Fruit fly (Drosophila melanogaster) whole organism, embryonic: ENCODE data around the gene CG10055.

Source experiments
- B-H2 ChIP-seq: fragments of 200-800 bp; sonication (Bioruptor generic); optimal IDR thresholded peaks from 2 replicates; lab custom pipeline; 2018; ENCODE audit warnings: missing biosample characterization, mild to moderate bottlenecking, missing genetic modification characterization
- CG1024 ChIP-seq: fragments of 200-800 bp; sonication (Bioruptor generic); IDR thresholded peaks from 2 replicates; pipeline ENCODE4 v1.3.6; 2022; ENCODE audit warnings: missing biosample characterization, missing genetic modification characterization
- CG11695 ChIP-seq: fragments of 200-800 bp; sonication (Bioruptor generic); IDR thresholded peaks from 3 replicates; pipeline ENCODE4 v1.3.6; 2022; ENCODE audit warnings: missing biosample characterization, missing genetic modification characterization
- CG12769 ChIP-seq: fragments of 200-800 bp; sonication (Bioruptor generic); optimal IDR thresholded peaks from 2 replicates; lab custom pipeline; 2019; ENCODE audit warnings: missing biosample characterization, mild to moderate bottlenecking, missing genetic modification characterization, moderate library complexity
- CG13287 ChIP-seq: fragments of 200-800 bp; sonication (Bioruptor generic); IDR thresholded peaks from 2 replicates; pipeline ENCODE4 v1.3.6; 2022; ENCODE audit warnings: missing biosample characterization, missing genetic modification characterization; ENCODE audit not compliant: partially characterized antibody
- CG13296 ChIP-seq: fragments of 200-800 bp; sonication (Bioruptor generic); optimal IDR thresholded peaks from 3 replicates; lab custom pipeline; 2018; ENCODE audit warnings: missing biosample characterization, mild to moderate bottlenecking, missing genetic modification characterization
- CG15073 ChIP-seq: fragments of 200-800 bp; sonication (Bioruptor generic); optimal IDR thresholded peaks from 2 replicates; lab custom pipeline; 2016; ENCODE audit warnings: missing biosample characterization, missing genetic modification characterization
- CG15514 ChIP-seq: fragments of 200-800 bp; sonication (Bioruptor generic); optimal IDR thresholded peaks from 3 replicates; lab custom pipeline; 2017; ENCODE audit warnings: missing biosample characterization, missing genetic modification characterization, mild to moderate bottlenecking, moderate library complexity, missing genetic modification reagents
- CG16863 ChIP-seq: fragments of 200-800 bp; sonication (Bioruptor generic); optimal IDR thresholded peaks from 3 replicates; lab custom pipeline; 2016; ENCODE audit warnings: missing biosample characterization, missing genetic modification characterization
- CG17328 ChIP-seq: fragments of 200-800 bp; sonication (Bioruptor generic); IDR thresholded peaks from 2 replicates; pipeline ENCODE4 v1.3.6; 2022; ENCODE audit warnings: missing biosample characterization, missing genetic modification characterization
- CG2129 ChIP-seq: fragments of 200-800 bp; sonication (Bioruptor generic); IDR thresholded peaks from 2 replicates; pipeline ENCODE4 v1.3.6; 2022; ENCODE audit warnings: missing biosample characterization, missing genetic modification characterization; ENCODE audit not compliant: partially characterized antibody
- CG2678 ChIP-seq: fragments of 200-800 bp; sonication (Bioruptor generic); optimal IDR thresholded peaks from 3 replicates; lab custom pipeline; 2019; ENCODE audit warnings: missing biosample characterization, mild to moderate bottlenecking, missing genetic modification characterization, moderate library complexity
- CG2875 ChIP-seq: fragments of 200-800 bp; sonication (Bioruptor generic); optimal IDR thresholded peaks from 2 replicates; lab custom pipeline; 2017; ENCODE audit warnings: missing biosample characterization, mild to moderate bottlenecking, missing genetic modification characterization, missing genetic modification reagents
- CG3281 ChIP-seq: fragments of 200-800 bp; sonication (Bioruptor generic); optimal IDR thresholded peaks from 3 replicates; lab custom pipeline; 2017; ENCODE audit warnings: missing biosample characterization, mild to moderate bottlenecking, missing genetic modification characterization
- CG33557 ChIP-seq: fragments of 200-800 bp; sonication (Bioruptor generic); optimal IDR thresholded peaks from 2 replicates; lab custom pipeline; 2019; ENCODE audit warnings: missing biosample characterization, mild to moderate bottlenecking, missing genetic modification characterization, moderate library complexity
- CG3726 ChIP-seq: fragments of 200-800 bp; sonication (Bioruptor generic); IDR thresholded peaks from 3 replicates; pipeline ENCODE4, ENCODE4 v1.3.6; 2022; ENCODE audit warnings: missing biosample characterization, missing genetic modification characterization
- CG4730 ChIP-seq: fragments of 200-800 bp; sonication (Bioruptor generic); IDR thresholded peaks from 2 replicates; pipeline ENCODE4 v1.3.6; 2022; ENCODE audit warnings: missing biosample characterization, missing genetic modification characterization
- CG6654 ChIP-seq: fragments of 200-800 bp; sonication (Bioruptor generic); optimal IDR thresholded peaks from 2 replicates; lab custom pipeline; 2017; ENCODE audit warnings: missing biosample characterization, mild to moderate bottlenecking, missing genetic modification characterization
- CG6791 ChIP-seq: fragments of 200-800 bp; sonication (Bioruptor generic); IDR thresholded peaks from 3 replicates; pipeline ENCODE4 v1.3.6; 2022; ENCODE audit warnings: missing biosample characterization, missing genetic modification characterization; ENCODE audit not compliant: partially characterized antibody
- CG9727 ChIP-seq: fragments of 200-800 bp; sonication (Bioruptor generic); optimal IDR thresholded peaks from 3 replicates; lab custom pipeline; 2017; ENCODE audit warnings: missing biosample characterization, mild to moderate bottlenecking, missing genetic modification characterization
- CG9817 ChIP-seq: fragments of 200-800 bp; sonication (Bioruptor generic); optimal IDR thresholded peaks from 2 replicates; lab custom pipeline; 2018; ENCODE audit warnings: missing biosample characterization, mild to moderate bottlenecking, missing genetic modification characterization, moderate library complexity
- CG9932 ChIP-seq: fragments of 200-800 bp; sonication (Bioruptor generic); IDR thresholded peaks from 2 replicates; pipeline ENCODE4 v1.3.6; 2022; ENCODE audit warnings: missing biosample characterization, missing genetic modification characterization
- CrebB ChIP-seq: fragments of 200-800 bp; sonication (Bioruptor generic); optimal IDR thresholded peaks from 3 replicates; lab custom pipeline; 2018; ENCODE audit warnings: missing biosample characterization, mild to moderate bottlenecking, missing genetic modification characterization
- D19A ChIP-seq: fragments of 200-800 bp; optimal IDR thresholded peaks from 3 replicates; lab custom pipeline; 2019; ENCODE audit warnings: missing biosample characterization, mild to moderate bottlenecking, missing genetic modification characterization, moderate library complexity
- Dip2 ChIP-seq: fragments of 200-800 bp; sonication (Bioruptor generic); IDR thresholded peaks from 2 replicates; pipeline ENCODE4 v1.3.6; 2022; ENCODE audit warnings: missing biosample characterization, missing genetic modification characterization
- Fer3 ChIP-seq: fragments of 200-800 bp; sonication (Bioruptor generic); optimal IDR thresholded peaks from 2 replicates; lab custom pipeline; 2018; ENCODE audit warnings: missing biosample characterization, mild to moderate bottlenecking, missing genetic modification characterization, moderate library complexity
- GATAe ChIP-seq: fragments of 200-800 bp; sonication (Bioruptor generic); conservative IDR thresholded peaks from 2 replicates; pipeline ENCODE4 v1.3.6; 2022; ENCODE audit warnings: missing biosample characterization, missing genetic modification characterization
- Jarid2 ChIP-seq: fragments of 200-800 bp; sonication (Bioruptor generic); optimal IDR thresholded peaks from 3 replicates; lab custom pipeline; 2017; ENCODE audit warnings: mild to moderate bottlenecking, missing biosample characterization, missing genetic modification reagents, missing genetic modification characterization
- Meics ChIP-seq: fragments of 200-800 bp; sonication (Bioruptor generic); optimal IDR thresholded peaks from 2 replicates; lab custom pipeline; 2017; ENCODE audit warnings: missing biosample characterization, mild to moderate bottlenecking, missing genetic modification characterization
- Myb ChIP-seq: fragments of 200-800 bp; sonication (Bioruptor generic); optimal IDR thresholded peaks from 2 replicates; lab custom pipeline; 2016; ENCODE audit warnings: missing biosample characterization, missing genetic modification characterization
- Rfx ChIP-seq: fragments of 200-800 bp; sonication (Bioruptor generic); IDR thresholded peaks from 2 replicates; pipeline ENCODE4 v1.3.6; 2022; ENCODE audit warnings: missing biosample characterization, missing genetic modification characterization
- Taf1 ChIP-seq: fragments of 200-800 bp; sonication (Bioruptor generic); IDR thresholded peaks from 2 replicates; pipeline ENCODE4 v1.3.6; 2022; ENCODE audit warnings: missing biosample characterization, missing genetic modification characterization
- Tbp ChIP-seq: fragments of >200 bp; optimal IDR thresholded peaks from 2 replicates; lab custom pipeline; 2018; ENCODE audit warnings: missing biosample characterization, missing genetic modification characterization
- abd-A ChIP-seq: fragments of 200-800 bp; sonication (Bioruptor generic); optimal IDR thresholded peaks from 3 replicates; lab custom pipeline; 2019; ENCODE audit warnings: missing biosample characterization, mild to moderate bottlenecking, missing genetic modification characterization, moderate library complexity
- bbx ChIP-seq: fragments of 200-800 bp; sonication (Bioruptor generic); IDR thresholded peaks from 2 replicates; pipeline ENCODE4 v1.3.6; 2022; ENCODE audit warnings: missing biosample characterization, missing genetic modification characterization; ENCODE audit not compliant: partially characterized antibody
- caup ChIP-seq: fragments of 200-800 bp; sonication (Bioruptor generic); optimal IDR thresholded peaks from 3 replicates; lab custom pipeline; 2017; ENCODE audit warnings: missing biosample characterization, mild to moderate bottlenecking, missing genetic modification characterization, moderate library complexity; ENCODE audit not compliant: severe bottlenecking
- cwo ChIP-seq: fragments of 200-800 bp; sonication (Bioruptor generic); optimal IDR thresholded peaks from 3 replicates; lab custom pipeline; 2017; ENCODE audit warnings: missing biosample characterization, missing genetic modification characterization, mild to moderate bottlenecking, moderate library complexity, missing genetic modification reagents
- dmrt99B ChIP-seq: fragments of 200-800 bp; sonication (Bioruptor generic); optimal IDR thresholded peaks from 2 replicates; lab custom pipeline; 2018; ENCODE audit warnings: missing biosample characterization, mild to moderate bottlenecking, missing genetic modification characterization, moderate library complexity
- fd3F ChIP-seq: fragments of 200-800 bp; sonication (Bioruptor generic); optimal IDR thresholded peaks from 2 replicates; lab custom pipeline; 2018; ENCODE audit warnings: missing biosample characterization, mild to moderate bottlenecking, missing genetic modification characterization, moderate library complexity
- fru ChIP-seq: fragments of >200 bp; optimal IDR thresholded peaks from 2 replicates; lab custom pipeline; 2017
- gsb ChIP-seq: fragments of 200-800 bp; sonication (Bioruptor generic); IDR thresholded peaks from 2 replicates; pipeline ENCODE4 v1.3.6; 2022; ENCODE audit warnings: missing biosample characterization, missing genetic modification characterization
- lab ChIP-seq: fragments of 200-800 bp; sonication (Bioruptor generic); optimal IDR thresholded peaks from 3 replicates; lab custom pipeline; 2017; ENCODE audit warnings: missing biosample characterization, missing genetic modification characterization, mild to moderate bottlenecking, moderate library complexity, missing genetic modification reagents
- mirr ChIP-seq: fragments of 200-800 bp; sonication (Bioruptor generic); optimal IDR thresholded peaks from 3 replicates; lab custom pipeline; 2018; ENCODE audit warnings: missing biosample characterization, mild to moderate bottlenecking, missing genetic modification characterization
- prd ChIP-seq, 3 experiments: fragments of >200 bp in 2 of 3; fragments of 200-800 bp in 1 of 3; sonication (Bioruptor generic) in 1 of 3; optimal IDR thresholded peaks in 2 of 3; IDR thresholded peaks in 1 of 3; 2 replicates in 2 of 3; 3 replicates in 1 of 3; pipeline versions ENCODE4 v1.3.6 to Lab custom; 2017 to 2022; ENCODE audit warnings: missing biosample characterization in 1 of 3, missing genetic modification characterization in 1 of 3
- shn ChIP-seq: fragments of 200-800 bp; sonication (Bioruptor generic); optimal IDR thresholded peaks from 3 replicates; lab custom pipeline; 2016; ENCODE audit warnings: missing biosample characterization, missing genetic modification characterization
- sim ChIP-seq: fragments of 200-800 bp; sonication (Bioruptor generic); IDR thresholded peaks from 2 replicates; pipeline ENCODE4 v1.3.6; 2022; ENCODE audit warnings: missing biosample characterization, missing genetic modification characterization
- sug ChIP-seq: fragments of 200-800 bp; optimal IDR thresholded peaks from 2 replicates; lab custom pipeline; 2019; ENCODE audit warnings: missing biosample characterization, mild to moderate bottlenecking, missing genetic modification characterization, moderate library complexity

Gene CG10055

DNA sequence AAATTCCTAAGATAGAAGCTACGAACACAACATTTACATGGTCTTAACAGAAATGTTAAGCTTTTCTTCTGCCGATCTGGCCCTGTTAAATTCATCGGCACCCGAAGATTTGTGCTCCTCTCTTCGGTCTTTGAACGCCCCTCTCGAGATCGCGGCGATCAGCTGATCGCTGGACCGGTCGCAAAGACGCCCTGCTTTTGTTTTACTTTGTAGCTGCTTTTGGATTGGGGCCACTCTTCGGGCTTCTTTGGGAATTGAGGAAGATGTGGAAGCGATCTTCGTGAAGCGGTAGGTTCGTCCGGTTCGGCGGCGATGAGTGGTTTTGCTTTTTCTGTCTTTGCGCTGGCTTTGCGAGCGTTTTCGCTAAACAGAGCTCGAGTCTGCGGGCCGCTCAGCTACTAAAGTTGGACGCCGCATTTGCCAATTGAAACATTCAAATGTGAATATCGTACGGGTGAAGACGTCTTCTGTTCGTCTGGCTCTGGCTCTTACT, 37.5 kb upstream of the CG10055 start, which contains the start of gene thw (continued):
- TF ChIP-seq CG13287 (GFP tag; lab: Robert Waterston, UW) (peak; percentile 16; the same call in 1 of the 2 replicates), CG12769 (peak; percentile 73), CG2875 (no peak)
- TF ChIP-seq, all 482 proteins: peak for 9

DNA sequence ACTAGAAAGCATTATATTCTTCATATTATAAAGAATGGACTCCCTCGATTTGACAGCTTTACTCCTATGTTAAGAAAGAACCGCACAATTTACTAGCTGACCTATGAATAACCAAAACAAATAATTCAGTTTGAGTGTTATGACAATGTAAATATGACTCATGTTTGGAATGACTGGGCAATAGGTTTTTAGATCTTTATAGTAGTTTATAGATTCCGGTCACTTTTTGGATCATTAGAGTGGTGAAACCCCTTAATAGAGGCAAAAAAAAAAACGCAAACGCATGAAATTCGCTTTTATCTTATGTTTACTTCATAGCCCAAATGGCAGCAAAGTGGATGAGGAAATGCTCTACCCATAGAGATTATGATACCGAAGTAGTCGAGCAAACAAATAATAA, 33.1 kb upstream of the CG10055 start, which contains the start of gene CG14605:
Gene CG14605, minus strand, starts transcription at position 101 of the 400 bp plus-strand sequence.
- TF ChIP-seq Jarid2 (no peak), CG15073 (GFP tag; lab: Kevin White, UChicago) (no peak), CG2678 (tag; lab: Kevin White, UChicago) (no peak), prd (optimal IDR thresholded peaks at IDR 0.05; lab: Kevin White, UChicago) (no peak), prd (GFP tag; IDR thresholded peaks at IDR 0.05; lab: Robert Waterston, UW) (no peak), CG16863 (no peak), CG3726 (GFP tag; lab: Robert Waterston, UW) (no peak), sim (GFP tag; lab: Robert Waterston, UW) (no peak), Dip2 (no peak), Taf1 (no peak), CG6791 (no peak), dmrt99B (tag; lab: Kevin White, UChicago) (no peak), abd-A (no peak), CG6654 (no peak), CrebB (no peak), Fer3 (tag; lab: Kevin White, UChicago) (no peak), shn (GFP tag; lab: Kevin White, UChicago) (no peak), CG9932 (GFP tag; lab: Robert Waterston, UW) (no peak)
- TF ChIP-seq, all 482 proteins: peak for 0

- TF ChIP-seq sug (tag; lab: Kevin White, UChicago) (peak; percentile 41), CG2129 (no peak), mirr (GFP tag; lab: Kevin White, UChicago) (peak; percentile 37), CG33557 (GFP tag; lab: Kevin White, UChicago) (no peak), caup (peak; percentile 7), CG17328 (GFP tag; lab: Robert Waterston, UW) (no peak), fd3F (GFP tag; lab: Kevin White, UChicago) (peak; percentile 33), Myb (GFP tag; lab: Kevin White, UChicago) (no peak), cwo (GFP tag; lab: Kevin White, UChicago) (peak; percentile 21), CG13296 (GFP tag; lab: Kevin White, UChicago) (peak; percentile 58), Tbp (GFP tag; lab: Kevin White, UChicago) (no peak), CG9817 (tag; lab: Kevin White, UChicago) (peak; percentile 18), Rfx (0 out of 2 replicates have a peak, but pooled peaks have one; percentile 13), GATAe (0 out of 2 replicates have a peak, but pooled peaks have one; percentile 38), CG4730 (no peak), fru (lab: Kevin White, UChicago) (no peak), CG3281 (GFP tag; lab: Kevin White, UChicago) (peak; percentile 53), lab (GFP tag; lab: Kevin White, UChicago) (peak; percentile 65), Meics (peak; percentile 48), D19A (tag; lab: Kevin White, UChicago) (no peak), bbx (GFP tag; lab: Robert Waterston, UW) (no peak), B-H2 (GFP tag; lab: Kevin White, UChicago) (peak; percentile 21), CG15514 (GFP tag; lab: Kevin White, UChicago) (peak; percentile 35), gsb (no peak), Fer3 (tag; lab: Kevin White, UChicago) (peak; percentile 37), CG9727 (GFP tag; lab: Kevin White, UChicago) (no peak), CG11695 (GFP tag; lab: Robert Waterston, UW) (no peak), CG1024 (GFP tag; lab: Robert Waterston, UW) (no peak)
Measured at dm6 chr3R:7216924-7217529, 30.6 kb upstream of the CG10055 start, which contains the start of gene CG14606. TSS of gene CG14606 (minus strand) at chr3R:7217083.
